Worm (Caenorhabditis elegans): ENCODE data around the gene K09E9.4.

ce11 chrX:15640603-15641002, 10.4 kb upstream of the K09E9.4 start, which contains the start of gene K09E9.7:
- TF ChIP-seq nhr-11 (tag; optimal IDR thresholded peaks at IDR 0.05) (no peak), aly-2 (tag; optimal IDR thresholded peaks at IDR 0.05) (no peak)
